Fruit fly (Drosophila melanogaster): ENCODE results near the gene Polr3F.

- TF ChIP-seq CG32121 (GFP tag; IDR thresholded peaks at IDR 0.05) (no peak), CG9948 (tag; optimal IDR thresholded peaks at IDR 0.05) (no peak), CG13204 (GFP tag; optimal IDR thresholded peaks at IDR 0.05) (no peak), CG4496 (GFP tag; IDR thresholded peaks at IDR 0.05) (no peak), CG34367 (tag; optimal IDR thresholded peaks at IDR 0.05) (no peak)
Observed at dm6 chr3R:22328665-22329350, 38.4 kb downstream of the Polr3F start, which contains the start of gene CG7080.
